Worm (Caenorhabditis elegans) whole organism, L4/young adult: ENCODE results near the gene srh-135.

Experiments used
- dao-5 ChIP-seq: sonication (generic microtip); optimal IDR thresholded peaks from 2 replicates; lab custom pipeline; 2016; ENCODE audit warnings: missing genotype, missing genetic modification characterization, moderate library complexity, missing compliant biosample characterization
- him-1 ChIP-seq: sonication (generic microtip); optimal IDR thresholded peaks from 2 replicates; lab custom pipeline; 2016; ENCODE audit warnings: missing genotype, missing genetic modification reagents, missing genetic modification characterization, missing compliant biosample characterization

ce11 chrII:10203067-10203466 lies 23.9 kb downstream of the srh-135 start:
- TF ChIP-seq him-1 (tag; lab: Kevin White, UChicago) (no peak), dao-5 (tag; lab: Kevin White, UChicago) (no peak)
